Worm (Caenorhabditis elegans) whole organism, L1 larva: Measurements from ENCODE around the gene C50E3.12.

Experiments used
- C04F5.9 ChIP-seq: sonication (generic microtip); optimal IDR thresholded peaks from 2 replicates; lab custom pipeline; 2016; ENCODE audit warnings: missing genetic modification characterization, missing compliant biosample characterization
- C16A3.4 ChIP-seq: fragments of 150-350 bp; optimal IDR thresholded peaks from 2 replicates; lab custom pipeline; 2014; ENCODE audit warnings: missing biosample characterization, missing genetic modification characterization
- C34B4.2 ChIP-seq: sonication (generic microtip); optimal IDR thresholded peaks from 2 replicates; lab custom pipeline; 2017; ENCODE audit warnings: mild to moderate bottlenecking, missing genetic modification characterization, missing compliant biosample characterization
- aha-1 ChIP-seq: fragments of 150-350 bp; optimal IDR thresholded peaks from 2 replicates; lab custom pipeline; 2014; ENCODE audit warnings: missing biosample characterization, missing genetic modification characterization
- ama-1 ChIP-seq: fragments of 150-350 bp; optimal IDR thresholded peaks from 2 replicates; lab custom pipeline; 2014
- ceh-8 ChIP-seq: fragments of 200-800 bp; sonication (Bioruptor generic); optimal IDR thresholded peaks from 2 replicates; lab custom pipeline; 2018; ENCODE audit warnings: mild to moderate bottlenecking, missing genetic modification characterization, moderate library complexity, missing compliant biosample characterization
- ceh-82 ChIP-seq, 3 experiments: fragments of 150-350 bp in 1 of 3; sonication (generic microtip) in 2 of 3; optimal IDR thresholded peaks; 2 replicates each; lab custom pipeline; 2014 to 2017; ENCODE audit warnings: missing biosample characterization in 3 of 3, missing genetic modification characterization in 3 of 3
- ces-1 ChIP-seq: fragments of 150-350 bp; optimal IDR thresholded peaks from 2 replicates; lab custom pipeline; 2014; ENCODE audit warnings: missing biosample characterization, missing genetic modification reagents, missing genetic modification characterization
- dpl-1 ChIP-seq, 3 experiments: fragments of 150-350 bp in 2 of 3; sonication (generic microtip) in 1 of 3; optimal IDR thresholded peaks; 2 replicates each; lab custom pipeline; 2014 to 2017; ENCODE audit warnings: missing biosample characterization in 3 of 3, missing genetic modification characterization in 3 of 3, missing genetic modification reagents in 3 of 3
- dsc-1 ChIP-seq: sonication (generic microtip); optimal IDR thresholded peaks from 2 replicates; lab custom pipeline; 2016; ENCODE audit warnings: mild to moderate bottlenecking, missing genetic modification characterization, missing compliant biosample characterization
- egl-27 ChIP-seq, 2 experiments: fragments of 150-350 bp in 1 of 2; sonication (generic microtip); optimal IDR thresholded peaks; 3 replicates each; lab custom pipeline; 2017 to 2018; ENCODE audit warnings: missing biosample characterization in 2 of 2, missing genetic modification characterization in 2 of 2, missing genetic modification reagents in 2 of 2
- elt-3 ChIP-seq, 6 experiments: fragments of 150-350 bp in 1 of 6; sonication (generic microtip); optimal IDR thresholded peaks; 2 replicates each; lab custom pipeline; 2017 to 2018; ENCODE audit warnings: missing biosample characterization in 6 of 6, missing genetic modification characterization in 6 of 6, inconsistent platforms in 1 of 6
- fkh-10 ChIP-seq: sonication (generic microtip); optimal IDR thresholded peaks from 2 replicates; lab custom pipeline; 2017; ENCODE audit warnings: missing biosample characterization, missing genetic modification reagents, missing genetic modification characterization
- fkh-4 ChIP-seq: sonication (generic microtip); optimal IDR thresholded peaks from 2 replicates; lab custom pipeline; 2016; ENCODE audit warnings: missing compliant biosample characterization, missing genetic modification characterization, borderline replicate concordance
- fos-1 ChIP-seq: fragments of 150-350 bp; optimal IDR thresholded peaks from 2 replicates; lab custom pipeline; 2014; ENCODE audit warnings: missing biosample characterization, missing genetic modification characterization
- grh-1 ChIP-seq: fragments of 200-800 bp; sonication (Bioruptor generic); IDR thresholded peaks from 2 replicates; pipeline ENCODE4 v1.3.6; 2022; ENCODE audit warnings: missing genetic modification reagents, missing genetic modification characterization, missing compliant biosample characterization
- hlh-4 ChIP-seq: sonication (generic microtip); optimal IDR thresholded peaks from 2 replicates; lab custom pipeline; 2016; ENCODE audit warnings: mild to moderate bottlenecking, missing genetic modification characterization, missing compliant biosample characterization
- hpl-2 ChIP-seq: fragments of 150-350 bp; optimal IDR thresholded peaks from 2 replicates; lab custom pipeline; 2014; ENCODE audit warnings: missing biosample characterization, missing genetic modification reagents, missing genetic modification characterization
- irx-1 ChIP-seq: sonication (generic microtip); optimal IDR thresholded peaks from 2 replicates; lab custom pipeline; 2016; ENCODE audit warnings: missing genetic modification characterization, missing compliant biosample characterization
- lin-13 ChIP-seq: fragments of 150-350 bp; optimal IDR thresholded peaks from 2 replicates; lab custom pipeline; 2014; ENCODE audit warnings: missing biosample characterization, missing genetic modification reagents, missing genetic modification characterization
- lin-14 ChIP-seq: fragments of 200-800 bp; sonication (Bioruptor generic); optimal IDR thresholded peaks from 2 replicates; lab custom pipeline; 2018; ENCODE audit warnings: mild to moderate bottlenecking, missing genetic modification characterization, moderate library complexity, missing compliant biosample characterization
- lin-35 ChIP-seq, 2 experiments: fragments of 150-350 bp; optimal IDR thresholded peaks; 2 replicates each; lab custom pipeline; 2014; ENCODE audit warnings: missing biosample characterization in 2 of 2, missing genetic modification characterization in 2 of 2, missing genetic modification reagents in 2 of 2
- lin-39 ChIP-seq: fragments of 150-350 bp; optimal IDR thresholded peaks from 2 replicates; lab custom pipeline; 2014; ENCODE audit warnings: missing biosample characterization, missing genetic modification reagents, missing genetic modification characterization
- lir-3 ChIP-seq: sonication (generic microtip); optimal IDR thresholded peaks from 2 replicates; lab custom pipeline; 2016; ENCODE audit warnings: mild to moderate bottlenecking, missing genetic modification characterization, moderate library complexity, missing compliant biosample characterization; ENCODE audit not compliant: poor library complexity
- lsy-2 ChIP-seq, 2 experiments: fragments of 150-350 bp; optimal IDR thresholded peaks; 2 replicates each; lab custom pipeline; 2014; ENCODE audit warnings: missing biosample characterization in 2 of 2, missing genetic modification characterization in 2 of 2
- mdl-1 ChIP-seq, 2 experiments: fragments of 150-350 bp; optimal IDR thresholded peaks; 2 replicates each; lab custom pipeline; 2014 to 2017; ENCODE audit warnings: missing biosample characterization in 2 of 2, missing genetic modification characterization in 2 of 2, inconsistent platforms in 1 of 2
- mef-2 ChIP-seq: fragments of 150-350 bp; optimal IDR thresholded peaks from 2 replicates; lab custom pipeline; 2014; ENCODE audit warnings: missing biosample characterization, missing genetic modification characterization
- mep-1 ChIP-seq: fragments of 150-350 bp; optimal IDR thresholded peaks from 2 replicates; lab custom pipeline; 2014; ENCODE audit warnings: missing biosample characterization, missing genetic modification characterization
- nhr-20 ChIP-seq: sonication (generic microtip); optimal IDR thresholded peaks from 2 replicates; lab custom pipeline; 2016; ENCODE audit warnings: mild to moderate bottlenecking, missing genetic modification characterization, missing compliant biosample characterization
- nhr-237 ChIP-seq: fragments of 150-350 bp; optimal IDR thresholded peaks from 2 replicates; lab custom pipeline; 2014; ENCODE audit warnings: missing biosample characterization, missing genetic modification characterization
- nhr-28 ChIP-seq: fragments of 150-350 bp; optimal IDR thresholded peaks from 2 replicates; lab custom pipeline; 2014; ENCODE audit warnings: missing biosample characterization, missing genetic modification characterization
- nhr-71 ChIP-seq: sonication (generic microtip); optimal IDR thresholded peaks from 2 replicates; lab custom pipeline; 2016; ENCODE audit warnings: mild to moderate bottlenecking, missing genetic modification characterization, moderate library complexity, missing compliant biosample characterization
- nhr-77 ChIP-seq: fragments of 150-350 bp; optimal IDR thresholded peaks from 2 replicates; lab custom pipeline; 2014; ENCODE audit warnings: missing biosample characterization, missing genetic modification characterization
- nhr-85 ChIP-seq: sonication (generic microtip); peaks from one replicate; lab custom pipeline; 2016; ENCODE audit warnings: missing genetic modification characterization, inconsistent platforms, missing compliant biosample characterization
- pag-3 ChIP-seq: sonication (generic microtip); optimal IDR thresholded peaks from 2 replicates; lab custom pipeline; 2017; ENCODE audit warnings: missing genetic modification characterization, mild to moderate bottlenecking, missing compliant biosample characterization, antibody characterized with exemption, borderline replicate concordance; ENCODE audit not compliant: insufficient read depth
- skn-1 ChIP-seq: fragments of 150-350 bp; optimal IDR thresholded peaks from 2 replicates; lab custom pipeline; 2014; ENCODE audit warnings: missing biosample characterization, missing genetic modification characterization
- snpc-4 ChIP-seq: fragments of 150-350 bp; optimal IDR thresholded peaks from 2 replicates; lab custom pipeline; 2014; ENCODE audit warnings: missing biosample characterization, missing genetic modification characterization
- snu-23 ChIP-seq: sonication (generic microtip); optimal IDR thresholded peaks from 2 replicates; lab custom pipeline; 2016; ENCODE audit warnings: missing genetic modification characterization, missing compliant biosample characterization
- sptf-1 ChIP-seq: fragments of 150-350 bp; optimal IDR thresholded peaks from 2 replicates; lab custom pipeline; 2014; ENCODE audit warnings: missing biosample characterization, missing genetic modification characterization
- tbx-2 ChIP-seq: sonication (generic microtip); optimal IDR thresholded peaks from 2 replicates; lab custom pipeline; 2016; ENCODE audit warnings: missing genetic modification characterization, missing compliant biosample characterization
- unc-130 ChIP-seq: fragments of 150-350 bp; optimal IDR thresholded peaks from 2 replicates; lab custom pipeline; 2017; ENCODE audit warnings: missing biosample characterization, missing genetic modification characterization, inconsistent platforms
- unc-86 ChIP-seq: sonication (generic microtip); optimal IDR thresholded peaks from 2 replicates; lab custom pipeline; 2016; ENCODE audit warnings: missing genetic modification characterization, missing compliant biosample characterization
- xbp-1 ChIP-seq: sonication (generic microtip); optimal IDR thresholded peaks from 2 replicates; lab custom pipeline; 2016; ENCODE audit warnings: missing genetic modification characterization, missing compliant biosample characterization
- zag-1 ChIP-seq: fragments of 150-350 bp; optimal IDR thresholded peaks from 2 replicates; lab custom pipeline; 2014; ENCODE audit warnings: missing biosample characterization, missing genetic modification characterization
- zip-4 ChIP-seq: fragments of 200-800 bp; sonication (Bioruptor generic); optimal IDR thresholded peaks from 2 replicates; lab custom pipeline; 2018; ENCODE audit warnings: mild to moderate bottlenecking, missing genetic modification characterization, moderate library complexity, missing compliant biosample characterization
- ztf-11 ChIP-seq, 2 experiments: sonication (generic microtip); optimal IDR thresholded peaks; 2 replicates each; lab custom pipeline; 2016 to 2017; ENCODE audit warnings: missing genetic modification characterization in 2 of 2, missing biosample characterization in 1 of 2, missing compliant biosample characterization in 1 of 2

Gene C50E3.12

DNA sequence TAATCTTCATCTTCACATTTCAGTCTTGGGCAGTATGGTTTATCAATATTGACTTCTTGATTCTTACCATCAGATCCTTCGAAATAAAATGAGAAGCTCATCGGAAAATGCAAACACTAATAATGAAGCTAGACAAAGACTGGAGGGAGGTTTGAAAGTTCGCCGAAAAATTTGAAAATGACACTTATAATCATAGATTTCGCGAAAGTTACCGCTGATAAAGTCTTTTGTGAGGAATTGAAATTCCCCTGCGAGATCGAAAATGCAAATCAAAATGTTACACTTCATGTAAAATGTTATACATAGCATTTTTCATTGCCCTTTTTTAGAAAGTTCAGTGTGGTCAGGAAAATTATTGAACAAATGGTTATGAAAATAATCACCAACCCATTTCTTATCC, 23.6 kb downstream of the C50E3.12 start, which contains the start of gene C50E3.7:
Gene C50E3.7, minus strand, starts transcription at position 101 of the 400 bp plus-strand sequence.
- TF ChIP-seq lin-35 (GFP tag; optimal IDR thresholded peaks at IDR 0.05; lab: Kevin White, UChicago) (no peak), C16A3.4 (tag; lab: Kevin White, UChicago) (no peak), egl-27 (tag; optimal IDR thresholded peaks at IDR 0.05; lab: Kevin White, UChicago) (no peak)

DNA sequence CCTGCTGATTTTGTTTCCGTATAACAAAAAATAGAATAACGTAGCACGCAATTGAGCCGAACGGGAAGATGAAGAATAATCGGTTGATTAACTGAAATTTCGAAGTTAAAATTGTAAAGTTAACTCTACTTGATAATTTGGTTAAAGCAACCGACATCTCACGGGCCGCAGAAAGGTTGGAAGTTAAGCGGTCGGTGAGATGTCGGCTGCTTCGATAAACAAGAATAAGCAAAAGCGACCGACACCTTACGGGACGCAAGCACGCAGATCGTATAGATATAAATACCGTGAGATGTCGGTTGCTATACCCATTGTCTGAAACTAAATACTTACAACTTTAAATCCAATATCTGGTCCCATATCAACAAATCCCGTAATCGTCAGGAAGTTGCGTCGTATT, 26.7 kb downstream of the C50E3.12 start:
- TF ChIP-seq lin-39 (tag; lab: Kevin White, UChicago) (no peak), nhr-77 (tag; lab: Kevin White, UChicago) (no peak), irx-1 (tag; lab: Kevin White, UChicago) (no peak), unc-130 (tag; lab: Kevin White, UChicago) (no peak), ces-1 (GFP tag; lab: Kevin White, UChicago) (no peak), nhr-85 (tag; lab: Kevin White, UChicago) (no peak), lsy-2 (tag; optimal IDR thresholded peaks at IDR 0.05; lab: Kevin White, UChicago) (no peak), mef-2 (no peak), hlh-4 (tag; lab: Kevin White, UChicago) (no peak), fkh-4 (no peak), nhr-237 (tag; lab: Kevin White, UChicago) (no peak), fos-1 (tag; lab: Kevin White, UChicago) (no peak), sptf-1 (tag; lab: Kevin White, UChicago) (no peak), aha-1 (tag; lab: Kevin White, UChicago) (no peak), hpl-2 (GFP tag; lab: Kevin White, UChicago) (no peak)

DNA sequence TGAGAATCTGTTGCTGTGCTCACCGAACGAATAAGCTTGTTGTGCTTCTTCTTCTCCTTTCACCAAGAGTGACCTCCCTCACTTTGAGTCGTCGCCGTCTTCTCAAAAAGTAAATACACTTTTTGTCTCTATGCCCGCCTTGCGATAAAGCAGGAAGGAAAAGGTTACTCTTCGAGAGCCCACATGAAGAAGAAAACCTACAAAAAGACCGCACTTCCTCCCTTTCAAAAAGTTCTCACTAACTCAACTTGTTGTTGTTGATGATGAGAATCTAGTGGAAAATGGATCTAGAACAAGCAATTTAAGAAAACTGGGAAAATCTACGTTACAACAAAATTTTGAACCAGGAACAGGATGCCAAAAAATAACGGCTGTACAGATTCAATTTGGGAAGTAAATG, 31.4 kb downstream of the C50E3.12 start, which contains the start of gene C50E3.6:
Gene C50E3.6, minus strand, starts transcription at position 101 of the 400 bp plus-strand sequence.
- TF ChIP-seq lir-3 (no peak), aha-1 (tag; lab: Kevin White, UChicago) (no peak), dsc-1 (no peak), lin-14 (peak; percentile 7), mef-2 (no peak), zip-4 (no peak), mdl-1 (tag; optimal IDR thresholded peaks at IDR 0.05; lab: Kevin White, UChicago) (no peak), nhr-20 (tag; lab: Kevin White, UChicago) (no peak), fkh-4 (no peak), ama-1 (lab: Kevin White, UChicago) (no peak), nhr-71 (no peak), C04F5.9 (tag; lab: Kevin White, UChicago) (no peak), nhr-28 (no peak), zag-1 (no peak), fkh-10 (GFP tag; lab: Kevin White, UChicago) (peak; percentile 49), elt-3 (tag; optimal IDR thresholded peaks at IDR 0.05; lab: Kevin White, UChicago) (no peak)

DNA sequence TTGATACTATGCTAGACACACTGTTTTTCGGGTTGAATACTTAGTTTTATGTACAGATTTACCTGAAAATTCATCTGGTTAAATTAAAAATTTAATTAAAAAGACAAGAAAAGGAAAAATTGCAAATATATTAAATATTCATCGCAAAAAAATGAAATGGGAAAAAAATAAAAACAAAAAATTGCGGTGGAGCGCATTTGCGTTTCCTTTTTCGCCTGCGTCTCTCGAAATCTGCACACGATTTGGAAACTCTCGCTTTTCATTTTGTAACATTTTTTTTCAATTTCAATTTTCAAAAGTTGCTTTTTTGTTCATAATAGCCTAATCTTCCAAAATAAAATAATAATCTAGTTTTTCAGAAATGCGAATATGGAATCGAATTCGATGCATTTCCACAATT, 34.2 kb downstream of the C50E3.12 start, which contains the start of the genes F19F10.11 and C50E3.5:
Gene F19F10.11, minus strand, starts transcription at position 68 of the 400 bp plus-strand sequence.
Gene C50E3.5, plus strand, starts transcription at position 360 of the 400 bp plus-strand sequence.
- TF ChIP-seq ztf-11 (tag; optimal IDR thresholded peaks at IDR 0.05; lab: Kevin White, UChicago) = no peak
- TF ChIP-seq mef-2 = no peak
- no peak for TF ChIP-seq C34B4.2 (tag; lab: Kevin White, UChicago)
- TF ChIP-seq ceh-82 (tag; optimal IDR thresholded peaks at IDR 0.05; lab: Kevin White, UChicago) = peak; percentile 21 to 60 (median 44)
- peak; percentile 48 for TF ChIP-seq skn-1
- peak; percentile 48 to 72 (median 66) for TF ChIP-seq dpl-1 (GFP tag; optimal IDR thresholded peaks at IDR 0.05; lab: Kevin White, UChicago)
- TF ChIP-seq mdl-1 (tag; optimal IDR thresholded peaks at IDR 0.05; lab: Kevin White, UChicago) = peak in 1 of 2 experiments; percentile 32
- TF ChIP-seq snu-23 = peak; percentile 78
- TF ChIP-seq irx-1 (tag; lab: Kevin White, UChicago) = peak; percentile 42
- peak; percentile 70 for TF ChIP-seq tbx-2
- no peak for TF ChIP-seq ceh-8
- TF ChIP-seq lin-35 (GFP tag; optimal IDR thresholded peaks at IDR 0.05; lab: Kevin White, UChicago) = peak; percentile 27 to 64
- TF ChIP-seq unc-130 (tag; lab: Kevin White, UChicago) = no peak
- peak; percentile 79 for TF ChIP-seq nhr-71
- peak; percentile 18; the same call in 1 of the 2 replicates for TF ChIP-seq grh-1 (GFP tag; lab: Robert Waterston, UW)
- TF ChIP-seq mep-1 (tag; lab: Kevin White, UChicago) = peak; percentile 82
- no peak for TF ChIP-seq sptf-1 (tag; lab: Kevin White, UChicago)
- peak; percentile 62 for TF ChIP-seq dsc-1
- peak; percentile 64 for TF ChIP-seq unc-86
- TF ChIP-seq pag-3 = peak; percentile 22
- peak; percentile 71 to 74 for TF ChIP-seq lsy-2 (tag; optimal IDR thresholded peaks at IDR 0.05; lab: Kevin White, UChicago)
- TF ChIP-seq lin-14 = peak; percentile 79
- peak; percentile 53 for TF ChIP-seq lin-13
- TF ChIP-seq hpl-2 (GFP tag; lab: Kevin White, UChicago) = no peak
- peak; percentile 68 for TF ChIP-seq snpc-4
- TF ChIP-seq elt-3 (tag; optimal IDR thresholded peaks at IDR 0.05; lab: Kevin White, UChicago) = peak in 1 of 6 experiments; percentile 57
- TF ChIP-seq xbp-1 = peak; percentile 67
- peak; percentile 74 for TF ChIP-seq nhr-85 (tag; lab: Kevin White, UChicago)
- TF ChIP-seq egl-27 (tag; optimal IDR thresholded peaks at IDR 0.05; lab: Kevin White, UChicago) = no peak
